Fruit fly (Drosophila melanogaster) whole organism, embryonic: ENCODE data around the gene CG5515.

ENCODE experiments used
- Abd-B ChIP-seq: fragments of 200-800 bp; sonication (Bioruptor generic); optimal IDR thresholded peaks from 2 replicates; lab custom pipeline; 2018; ENCODE audit warnings: missing biosample characterization, mild to moderate bottlenecking, missing genetic modification characterization, moderate library complexity
- Asciz ChIP-seq: fragments of 200-800 bp; sonication (Bioruptor generic); optimal IDR thresholded peaks from 2 replicates; lab custom pipeline; 2017; ENCODE audit warnings: missing biosample characterization, mild to moderate bottlenecking, missing genetic modification characterization, missing genetic modification reagents
- B-H2 ChIP-seq: fragments of 200-800 bp; sonication (Bioruptor generic); optimal IDR thresholded peaks from 2 replicates; lab custom pipeline; 2018; ENCODE audit warnings: missing biosample characterization, mild to moderate bottlenecking, missing genetic modification characterization
- CG10321 ChIP-seq: fragments of 200-800 bp; sonication (Bioruptor generic); IDR thresholded peaks from 2 replicates; pipeline ENCODE4 v1.3.6; 2022; ENCODE audit warnings: missing biosample characterization, missing genetic modification characterization
- CG11093 ChIP-seq: fragments of 200-800 bp; sonication (Bioruptor generic); IDR thresholded peaks from 3 replicates; pipeline ENCODE4 v1.3.6; 2022; ENCODE audit warnings: missing biosample characterization, missing genetic modification characterization
- CG1233 ChIP-seq: fragments of 200-800 bp; sonication (Bioruptor generic); optimal IDR thresholded peaks from 4 replicates; lab custom pipeline; 2018; ENCODE audit warnings: missing biosample characterization, mild to moderate bottlenecking, missing genetic modification characterization
- CG13296 ChIP-seq: fragments of 200-800 bp; sonication (Bioruptor generic); optimal IDR thresholded peaks from 3 replicates; lab custom pipeline; 2018; ENCODE audit warnings: missing biosample characterization, mild to moderate bottlenecking, missing genetic modification characterization
- CG14965 ChIP-seq: fragments of 200-800 bp; sonication (Bioruptor generic); optimal IDR thresholded peaks from 2 replicates; lab custom pipeline; 2016; ENCODE audit warnings: missing biosample characterization, missing genetic modification characterization, borderline replicate concordance
- CG1603 ChIP-seq: fragments of 200-800 bp; sonication (Bioruptor generic); optimal IDR thresholded peaks from 2 replicates; lab custom pipeline; 2019; ENCODE audit warnings: missing biosample characterization, mild to moderate bottlenecking, missing genetic modification characterization, moderate library complexity
- CG17568 ChIP-seq: fragments of 200-800 bp; sonication (Bioruptor generic); optimal IDR thresholded peaks from 2 replicates; lab custom pipeline; 2018; ENCODE audit warnings: missing biosample characterization, mild to moderate bottlenecking, missing genetic modification characterization, moderate library complexity
- CG30403 ChIP-seq: fragments of 200-800 bp; sonication (Bioruptor generic); optimal IDR thresholded peaks from 3 replicates; lab custom pipeline; 2016; ENCODE audit warnings: missing biosample characterization, missing genetic modification characterization
- CG3065 ChIP-seq: fragments of 200-800 bp; sonication (Bioruptor generic); optimal IDR thresholded peaks from 2 replicates; lab custom pipeline; 2016; ENCODE audit warnings: missing biosample characterization, missing genetic modification characterization
- CG32532 ChIP-seq: fragments of 200-800 bp; sonication (Bioruptor generic); IDR thresholded peaks from 2 replicates; pipeline ENCODE4 v1.3.6; 2022; ENCODE audit warnings: missing biosample characterization, missing genetic modification characterization
- CG34376 ChIP-seq: fragments of 200-800 bp; sonication (Bioruptor generic); optimal IDR thresholded peaks from 2 replicates; lab custom pipeline; 2018; ENCODE audit warnings: missing biosample characterization, mild to moderate bottlenecking, missing genetic modification characterization
- CG43689 ChIP-seq: fragments of 200-800 bp; sonication (Bioruptor generic); IDR thresholded peaks from 2 replicates; pipeline ENCODE4 v1.3.6; 2022; ENCODE audit warnings: missing biosample characterization, missing genetic modification characterization
- CG4820 ChIP-seq: fragments of 200-800 bp; sonication (Bioruptor generic); optimal IDR thresholded peaks from 3 replicates; lab custom pipeline; 2016; ENCODE audit warnings: missing biosample characterization, missing genetic modification characterization
- CTCF ChIP-seq: fragments of 200-800 bp; sonication (Bioruptor generic); optimal IDR thresholded peaks from 2 replicates; lab custom pipeline; 2017; ENCODE audit warnings: missing biosample characterization, mild to moderate bottlenecking, missing genetic modification characterization, moderate library complexity
- D19A ChIP-seq: fragments of 200-800 bp; optimal IDR thresholded peaks from 3 replicates; lab custom pipeline; 2019; ENCODE audit warnings: missing biosample characterization, mild to moderate bottlenecking, missing genetic modification characterization, moderate library complexity
- D19B ChIP-seq: fragments of 200-800 bp; sonication (Bioruptor generic); optimal IDR thresholded peaks from 2 replicates; lab custom pipeline; 2017; ENCODE audit warnings: missing biosample characterization, mild to moderate bottlenecking, missing genetic modification characterization
- Eip74EF ChIP-seq, 2 experiments: fragments of 200-800 bp in 1 of 2; fragments of >200 bp in 1 of 2; sonication (Bioruptor generic) in 1 of 2; optimal IDR thresholded peaks; 2 replicates each; lab custom pipeline; 2017 to 2019; ENCODE audit warnings: missing biosample characterization in 2 of 2, missing genetic modification characterization in 2 of 2, mild to moderate bottlenecking in 1 of 2, moderate library complexity in 1 of 2
- GATAe ChIP-seq: fragments of 200-800 bp; sonication (Bioruptor generic); conservative IDR thresholded peaks from 2 replicates; pipeline ENCODE4 v1.3.6; 2022; ENCODE audit warnings: missing biosample characterization, missing genetic modification characterization
- Gsc ChIP-seq: fragments of 200-800 bp; sonication (Bioruptor generic); IDR thresholded peaks from 2 replicates; pipeline ENCODE4 v1.3.6; 2022; ENCODE audit warnings: missing biosample characterization, missing genetic modification characterization
- Hey ChIP-seq: fragments of 200-800 bp; sonication (Bioruptor generic); optimal IDR thresholded peaks from 3 replicates; lab custom pipeline; 2018; ENCODE audit warnings: missing biosample characterization, mild to moderate bottlenecking, missing genetic modification characterization
- Lpt ChIP-seq: fragments of >200 bp; optimal IDR thresholded peaks from 2 replicates; lab custom pipeline; 2018; ENCODE audit warnings: missing biosample characterization, missing genetic modification characterization
- NC2α ChIP-seq: fragments of 200-800 bp; sonication (Bioruptor generic); optimal IDR thresholded peaks from 2 replicates; lab custom pipeline; 2016; ENCODE audit warnings: missing biosample characterization, missing genetic modification characterization
- PHDP ChIP-seq: fragments of 200-800 bp; sonication (Bioruptor generic); optimal IDR thresholded peaks from 3 replicates; lab custom pipeline; 2018; ENCODE audit warnings: missing biosample characterization, mild to moderate bottlenecking, missing genetic modification characterization, moderate library complexity
- Pdp1 ChIP-seq, 2 experiments: fragments of 200-800 bp; sonication (Bioruptor generic); optimal IDR thresholded peaks; 3 replicates each; lab custom pipeline; 2016; ENCODE audit warnings: missing biosample characterization in 2 of 2, missing genetic modification characterization in 2 of 2, mild to moderate bottlenecking in 1 of 2, moderate library complexity in 1 of 2
- Sin3A ChIP-seq: fragments of >200 bp; optimal IDR thresholded peaks from 2 replicates; lab custom pipeline; 2018
- Sox100B ChIP-seq: fragments of 200-800 bp; sonication (Bioruptor generic); optimal IDR thresholded peaks from 3 replicates; lab custom pipeline; 2018; ENCODE audit warnings: missing biosample characterization, mild to moderate bottlenecking, missing genetic modification characterization
- Sox102F ChIP-seq: fragments of 200-800 bp; sonication (Bioruptor generic); optimal IDR thresholded peaks from 2 replicates; lab custom pipeline; 2018; ENCODE audit warnings: missing biosample characterization, mild to moderate bottlenecking, missing genetic modification characterization, moderate library complexity
- Vsx1 ChIP-seq: fragments of 200-800 bp; sonication (Bioruptor generic); optimal IDR thresholded peaks from 2 replicates; lab custom pipeline; 2017; ENCODE audit warnings: missing biosample characterization, mild to moderate bottlenecking, missing genetic modification characterization, missing genetic modification reagents
- YL-1 ChIP-seq: fragments of 200-800 bp; sonication (Bioruptor generic); optimal IDR thresholded peaks from 3 replicates; lab custom pipeline; 2017; ENCODE audit warnings: missing biosample characterization, mild to moderate bottlenecking, missing genetic modification characterization
- cwo ChIP-seq: fragments of 200-800 bp; sonication (Bioruptor generic); optimal IDR thresholded peaks from 3 replicates; lab custom pipeline; 2017; ENCODE audit warnings: missing biosample characterization, missing genetic modification characterization, mild to moderate bottlenecking, moderate library complexity, missing genetic modification reagents
- dimm ChIP-seq: fragments of 200-800 bp; sonication (Bioruptor generic); IDR thresholded peaks from 2 replicates; pipeline ENCODE4 v1.3.6; 2022; ENCODE audit warnings: missing biosample characterization, missing genetic modification characterization
- dysf ChIP-seq: fragments of 200-800 bp; sonication (Bioruptor generic); IDR thresholded peaks from 3 replicates; pipeline ENCODE4 v1.3.6; 2022; ENCODE audit warnings: missing biosample characterization, missing genetic modification characterization
- emc ChIP-seq: fragments of 200-800 bp; sonication (Bioruptor generic); optimal IDR thresholded peaks from 2 replicates; lab custom pipeline; 2016; ENCODE audit warnings: missing biosample characterization, missing genetic modification characterization
- exex ChIP-seq: fragments of 200-800 bp; sonication (Bioruptor generic); optimal IDR thresholded peaks from 4 replicates; lab custom pipeline; 2018; ENCODE audit warnings: missing biosample characterization, mild to moderate bottlenecking, missing genetic modification characterization, moderate library complexity
- gem ChIP-seq: fragments of 200-800 bp; sonication (Bioruptor generic); optimal IDR thresholded peaks from 2 replicates; lab custom pipeline; 2019; ENCODE audit warnings: missing biosample characterization, mild to moderate bottlenecking, missing genetic modification characterization, moderate library complexity
- gro ChIP-seq: fragments of 200-800 bp; sonication (Bioruptor generic); optimal IDR thresholded peaks from 2 replicates; lab custom pipeline; 2016; ENCODE audit warnings: missing biosample characterization, missing genetic modification characterization
- hth ChIP-seq: fragments of >200 bp; optimal IDR thresholded peaks from 2 replicates; lab custom pipeline; 2017; ENCODE audit warnings: inconsistent platforms
- lab ChIP-seq: fragments of 200-800 bp; sonication (Bioruptor generic); optimal IDR thresholded peaks from 3 replicates; lab custom pipeline; 2017; ENCODE audit warnings: missing biosample characterization, missing genetic modification characterization, mild to moderate bottlenecking, moderate library complexity, missing genetic modification reagents
- mirr ChIP-seq: fragments of 200-800 bp; sonication (Bioruptor generic); optimal IDR thresholded peaks from 3 replicates; lab custom pipeline; 2018; ENCODE audit warnings: missing biosample characterization, mild to moderate bottlenecking, missing genetic modification characterization
- pnt ChIP-seq: fragments of 200-800 bp; sonication (Bioruptor generic); optimal IDR thresholded peaks from 3 replicates; lab custom pipeline; 2016; ENCODE audit warnings: missing biosample characterization, missing genetic modification characterization
- row ChIP-seq: fragments of 200-800 bp; sonication (Bioruptor generic); IDR thresholded peaks from 3 replicates; pipeline ENCODE4 v1.3.6; 2022; ENCODE audit warnings: missing biosample characterization, missing genetic modification characterization
- salm ChIP-seq: fragments of 200-800 bp; sonication (Bioruptor generic); optimal IDR thresholded peaks from 2 replicates; lab custom pipeline; 2018; ENCODE audit warnings: missing biosample characterization, mild to moderate bottlenecking, missing genetic modification characterization
- sd ChIP-seq: fragments of 200-800 bp; sonication (Bioruptor generic); optimal IDR thresholded peaks from 3 replicates; lab custom pipeline; 2018; ENCODE audit warnings: missing biosample characterization, mild to moderate bottlenecking, missing genetic modification characterization, moderate library complexity
- sens ChIP-seq: fragments of 200-800 bp; sonication (Bioruptor generic); peaks from one replicate; lab custom pipeline; 2016; ENCODE audit warnings: missing biosample characterization, missing genetic modification characterization
- sug ChIP-seq: fragments of 200-800 bp; optimal IDR thresholded peaks from 2 replicates; lab custom pipeline; 2019; ENCODE audit warnings: missing biosample characterization, mild to moderate bottlenecking, missing genetic modification characterization, moderate library complexity
- trh ChIP-seq: fragments of 200-800 bp; sonication (Bioruptor generic); optimal IDR thresholded peaks from 2 replicates; lab custom pipeline; 2016; ENCODE audit warnings: missing biosample characterization, missing genetic modification characterization

Gene CG5515

dm6 chr3R:24138478-24139455 is 49.9 kb downstream of the CG5515 start:
- TF ChIP-seq Vsx1 (GFP tag; lab: Kevin White, UChicago) (peak; percentile 60), CG1603 (no peak), CG10321 (GFP tag; lab: Robert Waterston, UW) (no peak), Sox100B (GFP tag; lab: Kevin White, UChicago) (no peak), salm (tag; lab: Kevin White, UChicago) (peak; percentile 52), NC2α (no peak), CG17568 (peak; percentile 41), Pdp1 (GFP tag; optimal IDR thresholded peaks at IDR 0.05; lab: Kevin White, UChicago) (peak in 1 of 2 experiments; percentile 9), GATAe (GFP tag; lab: Robert Waterston, UW) (peak; percentile 20; the same call in 1 of the 2 replicates), CG13296 (GFP tag; lab: Kevin White, UChicago) (peak; percentile 20), Asciz (GFP tag; lab: Kevin White, UChicago) (peak; percentile 34), hth (lab: Kevin White, UChicago) (no peak), CG43689 (GFP tag; lab: Robert Waterston, UW) (no peak), Sox102F (no peak), CG4820 (no peak), CG34376 (GFP tag; lab: Kevin White, UChicago) (peak; percentile 84), dysf (GFP tag; lab: Robert Waterston, UW) (no peak), Eip74EF (GFP tag; optimal IDR thresholded peaks at IDR 0.05; lab: Kevin White, UChicago) (peak in 1 of 2 experiments; percentile 6), trh (GFP tag; lab: Kevin White, UChicago) (no peak), Sin3A (lab: Kevin White, UChicago) (no peak), CG14965 (GFP tag; lab: Kevin White, UChicago) (no peak), emc (GFP tag; lab: Kevin White, UChicago) (no peak), lab (peak; percentile 52), CTCF (GFP tag; lab: Kevin White, UChicago) (no peak), sens (peak; percentile 58), exex (peak; percentile 95), Lpt (GFP tag; lab: Kevin White, UChicago) (no peak), Abd-B (peak; percentile 3), D19A (tag; lab: Kevin White, UChicago) (peak; percentile 68), PHDP (peak; percentile 18), CG11093 (GFP tag; lab: Robert Waterston, UW) (no peak), gro (GFP tag; lab: Kevin White, UChicago) (peak; percentile 33), D19B (GFP tag; lab: Kevin White, UChicago) (peak; percentile 71), Hey (tag; lab: Kevin White, UChicago) (peak; percentile 74), dimm (GFP tag; lab: Robert Waterston, UW) (no peak), CG30403 (GFP tag; lab: Kevin White, UChicago) (no peak), pnt (no peak), row (peak; percentile 19; the same call in 1 of the 3 replicates), CG3065 (GFP tag; lab: Kevin White, UChicago) (no peak), gem (tag; lab: Kevin White, UChicago) (peak; percentile 1), sd (tag; lab: Kevin White, UChicago) (peak; percentile 83), cwo (GFP tag; lab: Kevin White, UChicago) (peak; percentile 22), CG1233 (GFP tag; lab: Kevin White, UChicago) (peak; percentile 3), B-H2 (GFP tag; lab: Kevin White, UChicago) (peak; percentile 3), YL-1 (GFP tag; lab: Kevin White, UChicago) (no peak), mirr (peak; percentile 72), sug (tag; lab: Kevin White, UChicago) (peak; percentile 96), Gsc (GFP tag; lab: Robert Waterston, UW) (no peak), CG32532 (GFP tag; lab: Robert Waterston, UW) (no peak)
